Fruit fly (Drosophila melanogaster) whole organism, embryonic: ENCODE results near the gene CG43078.

Experiments used
- CG10147 ChIP-seq: fragments of 200-800 bp; sonication (Bioruptor generic); optimal IDR thresholded peaks from 2 replicates; lab custom pipeline; 2019; ENCODE audit warnings: missing biosample characterization, mild to moderate bottlenecking, missing genetic modification characterization, moderate library complexity
- CG10209 ChIP-seq: fragments of 200-800 bp; sonication (Bioruptor generic); optimal IDR thresholded peaks from 3 replicates; lab custom pipeline; 2017; ENCODE audit warnings: missing biosample characterization, mild to moderate bottlenecking, missing genetic modification characterization, missing genetic modification reagents
- CG10321 ChIP-seq: fragments of 200-800 bp; sonication (Bioruptor generic); IDR thresholded peaks from 2 replicates; pipeline ENCODE4 v1.3.6; 2022; ENCODE audit warnings: missing biosample characterization, missing genetic modification characterization
- CG10431 ChIP-seq: fragments of 200-800 bp; sonication (Bioruptor generic); optimal IDR thresholded peaks from 3 replicates; lab custom pipeline; 2018; ENCODE audit warnings: missing biosample characterization, mild to moderate bottlenecking, missing genetic modification characterization
- CG11247 ChIP-seq: fragments of 200-800 bp; sonication (Bioruptor generic); IDR thresholded peaks from 2 replicates; pipeline ENCODE4 v1.3.6; 2022; ENCODE audit warnings: missing biosample characterization, missing genetic modification characterization
- CG11723 ChIP-seq: fragments of 200-800 bp; sonication (Bioruptor generic); optimal IDR thresholded peaks from 2 replicates; lab custom pipeline; 2017; ENCODE audit warnings: missing biosample characterization, mild to moderate bottlenecking, missing genetic modification characterization
- CG13287 ChIP-seq: fragments of 200-800 bp; sonication (Bioruptor generic); IDR thresholded peaks from 2 replicates; pipeline ENCODE4 v1.3.6; 2022; ENCODE audit warnings: missing biosample characterization, missing genetic modification characterization; ENCODE audit not compliant: partially characterized antibody
- CG16813 ChIP-seq: fragments of 200-800 bp; sonication (Bioruptor generic); IDR thresholded peaks from 3 replicates; pipeline ENCODE4 v1.3.6; 2022; ENCODE audit warnings: missing biosample characterization, missing genetic modification characterization; ENCODE audit not compliant: partially characterized antibody
- CG17359 ChIP-seq: fragments of 200-800 bp; sonication (Bioruptor generic); optimal IDR thresholded peaks from 3 replicates; lab custom pipeline; 2018; ENCODE audit warnings: missing biosample characterization, mild to moderate bottlenecking, missing genetic modification characterization, moderate library complexity
- CG2116 ChIP-seq: fragments of 200-800 bp; sonication (Bioruptor generic); optimal IDR thresholded peaks from 3 replicates; lab custom pipeline; 2018; ENCODE audit warnings: missing biosample characterization, mild to moderate bottlenecking, missing genetic modification characterization
- CG30431 ChIP-seq: fragments of 200-800 bp; sonication (Bioruptor generic); optimal IDR thresholded peaks from 2 replicates; lab custom pipeline; 2017; ENCODE audit warnings: missing biosample characterization, missing genetic modification characterization
- CG4617 ChIP-seq: fragments of 200-800 bp; sonication (Bioruptor generic); optimal IDR thresholded peaks from 3 replicates; lab custom pipeline; 2016; ENCODE audit warnings: missing biosample characterization, missing genetic modification characterization, borderline replicate concordance
- CG6175 ChIP-seq: fragments of 200-800 bp; sonication (Bioruptor generic); IDR thresholded peaks from 3 replicates; pipeline ENCODE4 v1.3.6; 2022; ENCODE audit warnings: missing biosample characterization, missing genetic modification characterization
- CG8388 ChIP-seq: fragments of 200-800 bp; sonication (Bioruptor generic); optimal IDR thresholded peaks from 2 replicates; lab custom pipeline; 2019; ENCODE audit warnings: missing biosample characterization, mild to moderate bottlenecking, missing genetic modification characterization, moderate library complexity
- CG8765 ChIP-seq: fragments of 200-800 bp; sonication (Bioruptor generic); IDR thresholded peaks from 2 replicates; pipeline ENCODE4 v1.3.6; 2022; ENCODE audit warnings: missing biosample characterization, missing genetic modification characterization
- CG9727 ChIP-seq: fragments of 200-800 bp; sonication (Bioruptor generic); optimal IDR thresholded peaks from 3 replicates; lab custom pipeline; 2017; ENCODE audit warnings: missing biosample characterization, mild to moderate bottlenecking, missing genetic modification characterization
- CG9797 ChIP-seq: fragments of 200-800 bp; sonication (Bioruptor generic); optimal IDR thresholded peaks from 3 replicates; lab custom pipeline; 2018; ENCODE audit warnings: missing biosample characterization, mild to moderate bottlenecking, missing genetic modification characterization
- CkIIα-i1 ChIP-seq: fragments of 200-800 bp; sonication (Bioruptor generic); IDR thresholded peaks from 2 replicates; pipeline ENCODE4 v1.3.6; 2022; ENCODE audit warnings: missing biosample characterization, missing genetic modification characterization
- Dll ChIP-seq: fragments of 200-800 bp; sonication (Bioruptor generic); IDR thresholded peaks from 4 replicates; pipeline ENCODE4 v1.3.6; 2022; ENCODE audit warnings: missing biosample characterization, missing genetic modification characterization; ENCODE audit not compliant: partially characterized antibody
- Elba2 ChIP-seq: fragments of 200-800 bp; sonication (Bioruptor generic); optimal IDR thresholded peaks from 3 replicates; lab custom pipeline; 2016; ENCODE audit warnings: missing biosample characterization, missing genetic modification characterization
- HLH4C ChIP-seq: fragments of 200-800 bp; sonication (Bioruptor generic); IDR thresholded peaks from 3 replicates; pipeline ENCODE4 v1.3.6; 2022; ENCODE audit warnings: missing biosample characterization, missing genetic modification characterization; ENCODE audit not compliant: partially characterized antibody
- Hey ChIP-seq: fragments of 200-800 bp; sonication (Bioruptor generic); optimal IDR thresholded peaks from 3 replicates; lab custom pipeline; 2018; ENCODE audit warnings: missing biosample characterization, mild to moderate bottlenecking, missing genetic modification characterization
- Hr51 ChIP-seq, 2 experiments: fragments of 200-800 bp; sonication (Bioruptor generic); optimal IDR thresholded peaks; 2 replicates in 1 of 2; 3 replicates in 1 of 2; lab custom pipeline; 2016 to 2018; ENCODE audit warnings: missing biosample characterization in 2 of 2, missing genetic modification characterization in 2 of 2, mild to moderate bottlenecking in 1 of 2, moderate library complexity in 1 of 2
- Hr78 ChIP-seq, 2 experiments: fragments of 200-800 bp in 1 of 2; fragments of >200 bp in 1 of 2; sonication (Bioruptor generic) in 1 of 2; optimal IDR thresholded peaks; 2 replicates each; lab custom pipeline; 2017 to 2019; ENCODE audit warnings: missing biosample characterization in 2 of 2, missing genetic modification characterization in 2 of 2, mild to moderate bottlenecking in 1 of 2, moderate library complexity in 1 of 2
- Mes4 ChIP-seq: fragments of 200-800 bp; sonication (Bioruptor generic); optimal IDR thresholded peaks from 2 replicates; lab custom pipeline; 2016; ENCODE audit warnings: missing biosample characterization, missing genetic modification characterization
- NK7.1 ChIP-seq: fragments of 200-800 bp; sonication (Bioruptor generic); optimal IDR thresholded peaks from 3 replicates; lab custom pipeline; 2016; ENCODE audit warnings: missing biosample characterization, missing genetic modification characterization
- NfI ChIP-seq: fragments of 200-800 bp; sonication (Bioruptor generic); optimal IDR thresholded peaks from 3 replicates; lab custom pipeline; 2018; ENCODE audit warnings: missing biosample characterization, mild to moderate bottlenecking, missing genetic modification characterization, moderate library complexity
- Oli ChIP-seq: fragments of 200-800 bp; sonication (Bioruptor generic); optimal IDR thresholded peaks from 2 replicates; lab custom pipeline; 2018; ENCODE audit warnings: missing biosample characterization, mild to moderate bottlenecking, missing genetic modification characterization, moderate library complexity
- Opbp ChIP-seq: fragments of 200-800 bp; sonication (Bioruptor generic); IDR thresholded peaks from 3 replicates; pipeline ENCODE4 v1.3.6; 2022; ENCODE audit warnings: missing biosample characterization, missing genetic modification characterization; ENCODE audit not compliant: partially characterized antibody
- Sin3A ChIP-seq: fragments of >200 bp; optimal IDR thresholded peaks from 2 replicates; lab custom pipeline; 2018
- az2 ChIP-seq: fragments of 200-800 bp; sonication (Bioruptor generic); optimal IDR thresholded peaks from 3 replicates; lab custom pipeline; 2016; ENCODE audit warnings: missing biosample characterization, missing genetic modification characterization
- bowl ChIP-seq: fragments of 200-800 bp; sonication (Bioruptor generic); IDR thresholded peaks from 2 replicates; pipeline ENCODE4 v1.3.6; 2022; ENCODE audit warnings: missing biosample characterization, missing genetic modification characterization
- caup ChIP-seq: fragments of 200-800 bp; sonication (Bioruptor generic); optimal IDR thresholded peaks from 3 replicates; lab custom pipeline; 2017; ENCODE audit warnings: missing biosample characterization, mild to moderate bottlenecking, missing genetic modification characterization, moderate library complexity; ENCODE audit not compliant: severe bottlenecking
- dm ChIP-seq: fragments of 200-800 bp; sonication (Bioruptor generic); optimal IDR thresholded peaks from 3 replicates; lab custom pipeline; 2016; ENCODE audit warnings: missing biosample characterization, missing genetic modification characterization
- exex ChIP-seq: fragments of 200-800 bp; sonication (Bioruptor generic); optimal IDR thresholded peaks from 4 replicates; lab custom pipeline; 2018; ENCODE audit warnings: missing biosample characterization, mild to moderate bottlenecking, missing genetic modification characterization, moderate library complexity
- fd102C ChIP-seq: fragments of 200-800 bp; sonication (Bioruptor generic); optimal IDR thresholded peaks from 2 replicates; lab custom pipeline; 2018; ENCODE audit warnings: missing biosample characterization, mild to moderate bottlenecking, missing genetic modification characterization, moderate library complexity
- gcm ChIP-seq: fragments of 200-800 bp; sonication (Bioruptor generic); optimal IDR thresholded peaks from 2 replicates; lab custom pipeline; 2019; ENCODE audit warnings: missing biosample characterization, mild to moderate bottlenecking, missing genetic modification characterization, moderate library complexity
- gfzf ChIP-seq: fragments of 200-800 bp; sonication (Bioruptor generic); optimal IDR thresholded peaks from 2 replicates; lab custom pipeline; 2016; ENCODE audit warnings: missing biosample characterization, mild to moderate bottlenecking, missing genetic modification characterization, moderate library complexity
- inv ChIP-seq: fragments of 200-800 bp; sonication (Bioruptor generic); IDR thresholded peaks from 2 replicates; pipeline ENCODE4 v1.3.6; 2022; ENCODE audit warnings: missing biosample characterization, missing genetic modification characterization; ENCODE audit not compliant: partially characterized antibody
- jumu ChIP-seq: fragments of 200-800 bp; sonication (Bioruptor generic); optimal IDR thresholded peaks from 3 replicates; lab custom pipeline; 2016; ENCODE audit warnings: missing biosample characterization, missing genetic modification characterization
- klu ChIP-seq: fragments of 200-800 bp; sonication (Bioruptor generic); IDR thresholded peaks from 2 replicates; pipeline ENCODE4 v1.3.6; 2022; ENCODE audit warnings: missing biosample characterization, missing genetic modification characterization
- odd ChIP-seq: fragments of 200-800 bp; sonication (Bioruptor generic); optimal IDR thresholded peaks from 2 replicates; lab custom pipeline; 2017; ENCODE audit warnings: missing biosample characterization, mild to moderate bottlenecking, missing genetic modification characterization
- sens-2 ChIP-seq: fragments of 200-800 bp; sonication (Bioruptor generic); IDR thresholded peaks from 2 replicates; pipeline ENCODE4 v1.3.6; 2022; ENCODE audit warnings: missing biosample characterization, missing genetic modification characterization
- slou ChIP-seq: fragments of 200-800 bp; sonication (Bioruptor generic); optimal IDR thresholded peaks from 3 replicates; lab custom pipeline; 2016; ENCODE audit warnings: missing biosample characterization, missing genetic modification characterization
- slp2 ChIP-seq: fragments of 200-800 bp; sonication (Bioruptor generic); optimal IDR thresholded peaks from 2 replicates; lab custom pipeline; 2016; ENCODE audit warnings: missing biosample characterization, missing genetic modification characterization
- tap ChIP-seq: fragments of 200-800 bp; optimal IDR thresholded peaks from 3 replicates; lab custom pipeline; 2019; ENCODE audit warnings: missing biosample characterization, mild to moderate bottlenecking, missing genetic modification characterization, moderate library complexity
- twi ChIP-seq: fragments of 200-800 bp; optimal IDR thresholded peaks from 2 replicates; lab custom pipeline; 2019; ENCODE audit warnings: missing biosample characterization, mild to moderate bottlenecking, missing genetic modification characterization, moderate library complexity
- zen ChIP-seq: fragments of 200-800 bp; sonication (Bioruptor generic); optimal IDR thresholded peaks from 3 replicates; lab custom pipeline; 2018; ENCODE audit warnings: missing biosample characterization, mild to moderate bottlenecking, missing genetic modification characterization, moderate library complexity

The CG43078 gene

DNA sequence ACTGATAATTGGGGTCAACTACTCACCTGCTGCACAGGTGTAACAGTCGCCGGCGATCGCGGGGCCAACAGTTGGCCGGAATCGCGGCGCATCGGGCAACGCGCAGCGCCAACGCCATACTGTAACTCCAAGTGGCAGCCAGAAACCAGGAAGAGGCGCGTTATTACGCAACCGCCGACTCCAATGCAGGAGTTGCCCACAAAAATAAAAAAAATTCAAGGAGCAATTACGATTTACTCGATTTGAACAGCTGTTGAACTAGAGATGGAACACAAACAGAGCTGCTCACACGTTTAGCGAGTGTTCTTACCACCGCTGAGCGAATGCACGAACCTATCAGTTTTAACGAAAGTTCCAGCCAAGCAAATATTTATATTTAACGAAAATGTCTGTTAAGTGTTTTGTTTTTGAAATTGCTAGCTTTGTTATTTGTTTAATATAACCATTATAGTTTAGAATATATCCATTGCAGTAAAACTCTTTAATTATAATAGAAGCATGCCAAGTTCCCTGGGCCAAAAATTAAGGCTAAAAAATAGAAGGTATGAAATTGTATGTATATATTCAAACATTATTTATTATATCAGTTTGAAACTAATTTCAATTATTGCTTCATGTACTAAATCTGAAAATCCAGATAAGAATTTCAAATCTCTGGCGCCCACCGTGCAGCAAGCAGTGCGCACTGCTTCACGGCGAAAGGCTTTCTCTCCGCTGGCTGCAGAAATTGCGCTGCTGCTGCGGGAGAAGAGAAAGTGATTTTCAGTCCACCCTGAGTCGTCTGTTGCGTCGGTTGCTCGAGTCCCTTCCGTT is 27.5 kb downstream of the CG43078 start, which contains the start of the genes CG5989 and CG6282 (continued):
- TF ChIP-seq CG16813 (peak; percentile 57), gfzf (GFP tag; lab: Kevin White, UChicago) (peak; percentile 52), jumu (no peak), CG9797 (GFP tag; lab: Kevin White, UChicago) (peak; percentile 43), CG8765 (GFP tag; lab: Robert Waterston, UW) (no peak), zen (tag; lab: Kevin White, UChicago) (peak; percentile 26), CG10147 (peak; percentile 9), CG11723 (GFP tag; lab: Kevin White, UChicago) (no peak), dm (GFP tag; lab: Kevin White, UChicago) (peak; percentile 48), odd (GFP tag; lab: Kevin White, UChicago) (no peak), az2 (peak; percentile 28), Mes4 (GFP tag; lab: Kevin White, UChicago) (peak; percentile 2), CG10209 (GFP tag; lab: Kevin White, UChicago) (peak; percentile 28), gcm (no peak), twi (tag; lab: Kevin White, UChicago) (no peak), Sin3A (lab: Kevin White, UChicago) (peak; percentile 49), Hey (tag; lab: Kevin White, UChicago) (no peak), sens-2 (GFP tag; lab: Robert Waterston, UW) (no peak), NK7.1 (GFP tag; lab: Kevin White, UChicago) (no peak), CkIIα-i1 (GFP tag; lab: Robert Waterston, UW) (no peak), slou (GFP tag; lab: Kevin White, UChicago) (no peak), CG11247 (no peak), CG17359 (tag; lab: Kevin White, UChicago) (no peak), CG10431 (GFP tag; lab: Kevin White, UChicago) (no peak), CG8388 (GFP tag; lab: Kevin White, UChicago) (peak; percentile 56), exex (tag; lab: Kevin White, UChicago) (peak; percentile 81), klu (GFP tag; lab: Robert Waterston, UW) (no peak), NfI (GFP tag; lab: Kevin White, UChicago) (peak; percentile 12), slp2 (GFP tag; lab: Kevin White, UChicago) (no peak), Opbp (peak; percentile 66), Dll (GFP tag; lab: Robert Waterston, UW) (peak; percentile 70; the same call in 3 of the 4 replicates), CG13287 (peak; percentile 76), CG9727 (GFP tag; lab: Kevin White, UChicago) (no peak), Hr78 (GFP tag; optimal IDR thresholded peaks at IDR 0.05; lab: Kevin White, UChicago) (peak in 1 of 2 experiments; percentile 80), Elba2 (no peak), inv (GFP tag; lab: Robert Waterston, UW) (peak; percentile 35; the same call in 1 of the 2 replicates), CG2116 (GFP tag; lab: Kevin White, UChicago) (peak; percentile 98), CG6175 (GFP tag; lab: Robert Waterston, UW) (no peak), CG4617 (GFP tag; lab: Kevin White, UChicago) (peak; percentile 24), CG10321 (no peak), caup (GFP tag; lab: Kevin White, UChicago) (no peak), HLH4C (peak; percentile 37; the same call in 2 of the 3 replicates), Hr51 (GFP tag; optimal IDR thresholded peaks at IDR 0.05; lab: Kevin White, UChicago) (peak; percentile 21 to 34), tap (no peak), bowl (GFP tag; lab: Robert Waterston, UW) (no peak), fd102C (no peak), CG30431 (GFP tag; lab: Kevin White, UChicago) (peak; percentile 36), Oli (tag; lab: Kevin White, UChicago) (peak; percentile 20)
